Worm (Caenorhabditis elegans) whole organism, L3 larva: Measurements from ENCODE around the gene srlf-10.

Experiments
- ZK546.5 ChIP-seq: sonication (generic microtip); optimal IDR thresholded peaks from 2 replicates; lab custom pipeline; 2017; ENCODE audit warnings: missing biosample characterization, missing genetic modification characterization
- fkh-10 ChIP-seq: sonication (generic microtip); optimal IDR thresholded peaks from 2 replicates; lab custom pipeline; 2017; ENCODE audit warnings: missing biosample characterization, missing genetic modification reagents, missing genetic modification characterization
- fos-1 ChIP-seq: fragments of 150-350 bp; optimal IDR thresholded peaks from 2 replicates; lab custom pipeline; 2014; ENCODE audit warnings: missing biosample characterization, missing genetic modification characterization
- mdl-1 ChIP-seq: fragments of 150-350 bp; optimal IDR thresholded peaks from 2 replicates; lab custom pipeline; 2014; ENCODE audit warnings: missing biosample characterization, missing genetic modification characterization
- nhr-11 ChIP-seq: fragments of 150-350 bp; optimal IDR thresholded peaks from 2 replicates; lab custom pipeline; 2014; ENCODE audit warnings: missing biosample characterization, missing genetic modification characterization
- nhr-28 ChIP-seq: fragments of 150-350 bp; optimal IDR thresholded peaks from 2 replicates; lab custom pipeline; 2014; ENCODE audit warnings: missing biosample characterization, missing genetic modification characterization
- pqm-1 ChIP-seq: fragments of 150-350 bp; optimal IDR thresholded peaks from 2 replicates; lab custom pipeline; 2017; ENCODE audit warnings: missing biosample characterization, missing genetic modification characterization, inconsistent platforms
- snpc-4 ChIP-seq: fragments of 150-350 bp; optimal IDR thresholded peaks from 2 replicates; lab custom pipeline; 2014; ENCODE audit warnings: missing biosample characterization, missing genetic modification characterization
- tbx-2 ChIP-seq: sonication (generic microtip); optimal IDR thresholded peaks from 2 replicates; lab custom pipeline; 2016; ENCODE audit warnings: mild to moderate bottlenecking, missing genetic modification characterization, missing compliant biosample characterization
- unc-62 ChIP-seq: fragments of 150-350 bp; sonication (generic microtip); optimal IDR thresholded peaks from 4 replicates; lab custom pipeline; 2014; ENCODE audit warnings: missing biosample characterization, missing genetic modification reagents, missing genetic modification characterization
- ztf-4 ChIP-seq: fragments of 150-350 bp; optimal IDR thresholded peaks from 2 replicates; lab custom pipeline; 2014; ENCODE audit warnings: missing biosample characterization, missing genetic modification characterization

ce11 chrIII:13402934-13403333, 926 bp downstream of the srlf-10 start, which contains the start of gene mig-18:
- TF ChIP-seq mdl-1, result no peak
- no peak for TF ChIP-seq tbx-2 (tag; lab: Kevin White, UChicago)
- no peak for TF ChIP-seq unc-62 (GFP tag; lab: Kevin White, UChicago)
- no peak for TF ChIP-seq nhr-28 (tag; lab: Kevin White, UChicago)
- TF ChIP-seq pqm-1 (tag; lab: Kevin White, UChicago), result no peak
- TF ChIP-seq nhr-11 (tag; lab: Kevin White, UChicago), result no peak
- TF ChIP-seq fkh-10 (GFP tag; lab: Kevin White, UChicago), result no peak
- TF ChIP-seq ZK546.5 (tag; lab: Kevin White, UChicago), result no peak
- TF ChIP-seq fos-1, result no peak
- TF ChIP-seq ztf-4 (tag; lab: Kevin White, UChicago), result no peak
- TF ChIP-seq snpc-4 (tag; lab: Kevin White, UChicago), result no peak
